Worm (Caenorhabditis elegans) whole organism, L2 larva: ENCODE measurements around the gene C39D10.1.

Source experiments
- aly-2 ChIP-seq: fragments of 150-350 bp; optimal IDR thresholded peaks from 2 replicates; lab custom pipeline; 2014; ENCODE audit warnings: missing biosample characterization, missing genetic modification characterization
- elt-3 ChIP-seq: sonication (generic microtip); optimal IDR thresholded peaks from 2 replicates; lab custom pipeline; 2017; ENCODE audit warnings: missing biosample characterization, missing genetic modification characterization
- lsy-2 ChIP-seq, 2 experiments: fragments of 150-350 bp in 1 of 2; sonication (generic microtip) in 1 of 2; optimal IDR thresholded peaks; 2 replicates each; lab custom pipeline; 2014 to 2017; ENCODE audit warnings: missing biosample characterization in 2 of 2, missing genetic modification characterization in 2 of 2
- mbf-1 ChIP-seq: sonication (generic microtip); optimal IDR thresholded peaks from 2 replicates; lab custom pipeline; 2017; ENCODE audit warnings: missing biosample characterization, missing genetic modification characterization
- mdl-1 ChIP-seq, 2 experiments: fragments of 150-350 bp in 1 of 2; sonication (generic microtip) in 1 of 2; optimal IDR thresholded peaks; 2 replicates each; lab custom pipeline; 2017; ENCODE audit warnings: missing biosample characterization in 2 of 2, missing genetic modification characterization in 2 of 2
- unc-62 ChIP-seq: fragments of 150-350 bp; optimal IDR thresholded peaks from 2 replicates; lab custom pipeline; 2014; ENCODE audit warnings: missing biosample characterization, missing genetic modification reagents, missing genetic modification characterization

- no peak for TF ChIP-seq lsy-2 (tag; optimal IDR thresholded peaks at IDR 0.05; lab: Kevin White, UChicago)
- TF ChIP-seq mbf-1 (tag; lab: Kevin White, UChicago), result no peak
- TF ChIP-seq aly-2 (tag; lab: Kevin White, UChicago), result no peak
- no peak for TF ChIP-seq unc-62
- TF ChIP-seq elt-3 (tag; lab: Kevin White, UChicago), result no peak
- no peak for TF ChIP-seq mdl-1 (tag; optimal IDR thresholded peaks at IDR 0.05; lab: Kevin White, UChicago)
Observed at ce11 chrX:7880848-7881247, 25.9 kb upstream of the C39D10.1 start, which contains the start of gene C39D10.8.
